Worm (Caenorhabditis elegans) whole organism, midembryonic: ENCODE data around the gene pals-28.

Source experiments
- cog-1 ChIP-seq: sonication (generic microtip); optimal IDR thresholded peaks from 2 replicates; lab custom pipeline; 2016; ENCODE audit warnings: missing genetic modification characterization, missing compliant biosample characterization
- flt-1 ChIP-seq: fragments of 200-800 bp; sonication (Bioruptor generic); IDR thresholded peaks from 2 replicates; pipeline ENCODE4 v1.3.6; 2022; ENCODE audit warnings: missing genetic modification characterization, missing compliant biosample characterization

- TF ChIP-seq flt-1 (GFP tag; lab: Robert Waterston, UW) (no peak), cog-1 (no peak)
These were observed 33.4 kb downstream of the pals-28 start, which contains the start of the genes R07E5.19 and pdcd-2 for ce11 chrIII:4417956-4418355.
